Fruit fly (Drosophila melanogaster): Measurements from ENCODE around the gene Mon1.

Mon1 gene

dm6 chr2L:4806109-4806508 is 44.3 kb upstream of the Mon1 start:
- no peak for TF ChIP-seq Rel (GFP tag; optimal IDR thresholded peaks at IDR 0.05)
- no peak for TF ChIP-seq Rel (tag; optimal IDR thresholded peaks at IDR 0.05)
- TF ChIP-seq Hr78 (GFP tag; optimal IDR thresholded peaks at IDR 0.05), result no peak
- TF ChIP-seq Dif (GFP tag; optimal IDR thresholded peaks at IDR 0.05; ENCODE audit: partially characterized antibody), result no peak
- no peak for TF ChIP-seq Myc (optimal IDR thresholded peaks at IDR 0.05)
- TF ChIP-seq sv (GFP tag; optimal IDR thresholded peaks at IDR 0.05), result no peak
- no peak for TF ChIP-seq Hnf4 (GFP tag; optimal IDR thresholded peaks at IDR 0.05)
- no peak for TF ChIP-seq CrebA (GFP tag; optimal IDR thresholded peaks at IDR 0.05; ENCODE audit: borderline replicate concordance)
- no peak for TF ChIP-seq lola (GFP tag; optimal IDR thresholded peaks at IDR 0.05)
- TF ChIP-seq dmrt93B (GFP tag; optimal IDR thresholded peaks at IDR 0.05), result no peak
- no peak for TF ChIP-seq OdsH (GFP tag; optimal IDR thresholded peaks at IDR 0.05)
- TF ChIP-seq woc (GFP tag; optimal IDR thresholded peaks at IDR 0.05), result no peak
- no peak for TF ChIP-seq Abd-B (GFP tag; optimal IDR thresholded peaks at IDR 0.05)

dm6 chr2L:4807953-4808604 is 42.4 kb upstream of the Mon1 start:
- no peak for TF ChIP-seq Abd-B (GFP tag; optimal IDR thresholded peaks at IDR 0.05)
- TF ChIP-seq Rel (GFP tag; optimal IDR thresholded peaks at IDR 0.05), result no peak
- TF ChIP-seq Rel (tag; optimal IDR thresholded peaks at IDR 0.05), result no peak
- no peak for TF ChIP-seq dsf (GFP tag; optimal IDR thresholded peaks at IDR 0.05; ENCODE audit: borderline replicate concordance)
- no peak for TF ChIP-seq usp (GFP tag; optimal IDR thresholded peaks at IDR 0.05)
- no peak for TF ChIP-seq HLH106 (tag; optimal IDR thresholded peaks at IDR 0.05)
- no peak for TF ChIP-seq foxo (GFP tag; optimal IDR thresholded peaks at IDR 0.05)
- TF ChIP-seq Hr83 (GFP tag; optimal IDR thresholded peaks at IDR 0.05; ENCODE audit: poor library complexity, severe bottlenecking), result no peak
- TF ChIP-seq Vsx2 (GFP tag; optimal IDR thresholded peaks at IDR 0.05; ENCODE audit: partially characterized antibody), result no peak
- peak; percentile 59 for TF ChIP-seq woc (GFP tag; optimal IDR thresholded peaks at IDR 0.05)
- TF ChIP-seq GATAd (GFP tag; optimal IDR thresholded peaks at IDR 0.05), result no peak
- no peak for TF ChIP-seq sv (GFP tag; optimal IDR thresholded peaks at IDR 0.05)
- TF ChIP-seq CrebA (GFP tag; optimal IDR thresholded peaks at IDR 0.05; ENCODE audit: borderline replicate concordance), result no peak
- TF ChIP-seq Dif (GFP tag; optimal IDR thresholded peaks at IDR 0.05; ENCODE audit: partially characterized antibody), result no peak
- TF ChIP-seq psq (GFP tag; optimal IDR thresholded peaks at IDR 0.05), result peak; percentile 3
- TF ChIP-seq dl (GFP tag; optimal IDR thresholded peaks at IDR 0.05; ENCODE audit: insufficient read depth in 1 of 2, partially characterized antibody in 2 of 2), result no peak
- peak; percentile 29 for TF ChIP-seq fru (GFP tag; optimal IDR thresholded peaks at IDR 0.05)
- TF ChIP-seq Mio (GFP tag; optimal IDR thresholded peaks at IDR 0.05), result no peak
- TF ChIP-seq tai (GFP tag; optimal IDR thresholded peaks at IDR 0.05), result no peak
- no peak for TF ChIP-seq dmrt93B (GFP tag; optimal IDR thresholded peaks at IDR 0.05)
- TF ChIP-seq CG32264 (GFP tag; optimal IDR thresholded peaks at IDR 0.05), result no peak
- TF ChIP-seq Sp1 (GFP tag; optimal IDR thresholded peaks at IDR 0.05), result no peak
- TF ChIP-seq sage (GFP tag; optimal IDR thresholded peaks at IDR 0.05), result no peak
- TF ChIP-seq Hr78 (GFP tag; optimal IDR thresholded peaks at IDR 0.05), result no peak
- peak; percentile 21 for TF ChIP-seq h (GFP tag; optimal IDR thresholded peaks at IDR 0.05)
- no peak for TF ChIP-seq pan (optimal IDR thresholded peaks at IDR 0.05)
- no peak for TF ChIP-seq OdsH (GFP tag; optimal IDR thresholded peaks at IDR 0.05)
- TF ChIP-seq lola (GFP tag; optimal IDR thresholded peaks at IDR 0.05), result no peak
- TF ChIP-seq brk (GFP tag; optimal IDR thresholded peaks at IDR 0.05), result no peak

dm6 chr2L:4810044-4810609 is 40.3 kb upstream of the Mon1 start:
- TF ChIP-seq Jra (GFP tag; optimal IDR thresholded peaks at IDR 0.05) (no peak), dsf (GFP tag; optimal IDR thresholded peaks at IDR 0.05; ENCODE audit: borderline replicate concordance) (no peak), sage (GFP tag; optimal IDR thresholded peaks at IDR 0.05) (peak; percentile 15), OdsH (GFP tag; optimal IDR thresholded peaks at IDR 0.05) (peak; percentile 42), h (GFP tag; optimal IDR thresholded peaks at IDR 0.05) (peak; percentile 54), Vsx2 (GFP tag; optimal IDR thresholded peaks at IDR 0.05; ENCODE audit: partially characterized antibody) (peak; percentile 79), Rel (GFP tag; optimal IDR thresholded peaks at IDR 0.05) (no peak), Rel (tag; optimal IDR thresholded peaks at IDR 0.05) (peak; percentile 44), jim (GFP tag; optimal IDR thresholded peaks at IDR 0.05) (no peak), lola (GFP tag; optimal IDR thresholded peaks at IDR 0.05) (no peak), fru (GFP tag; optimal IDR thresholded peaks at IDR 0.05) (no peak), Dif (GFP tag; optimal IDR thresholded peaks at IDR 0.05; ENCODE audit: partially characterized antibody) (peak; percentile 73), woc (GFP tag; optimal IDR thresholded peaks at IDR 0.05) (peak; percentile 29), ey (GFP tag; optimal IDR thresholded peaks at IDR 0.05) (peak; percentile 0), brk (GFP tag; optimal IDR thresholded peaks at IDR 0.05) (peak; percentile 46), Sp1 (GFP tag; optimal IDR thresholded peaks at IDR 0.05) (peak; percentile 45), dl (GFP tag; optimal IDR thresholded peaks at IDR 0.05; ENCODE audit: insufficient read depth in 1 of 2, partially characterized antibody in 2 of 2) (peak in 1 of 2 experiments; percentile 26), rgr (GFP tag; optimal IDR thresholded peaks at IDR 0.05) (peak; percentile 4)

Data from whole organism, wandering third instar larva.